Worm (Caenorhabditis elegans): Measurements from ENCODE around the gene picc-1.

- TF ChIP-seq hmbx-1 (tag; optimal IDR thresholded peaks at IDR 0.05): no peak
- no peak for TF ChIP-seq ceh-36 (tag; optimal IDR thresholded peaks at IDR 0.05)
- TF ChIP-seq ama-1 (optimal IDR thresholded peaks at IDR 0.05): no peak
Measured at ce11 chrV:5975724-5976123, 43.1 kb upstream of the picc-1 start, which contains the start of gene acy-2.

All from whole organism, early embryonic.